Fruit fly (Drosophila melanogaster): ENCODE measurements around the gene GATAd.

The GATAd gene

dm6 chr2L:10303786-10304185, 29.7 kb upstream of the GATAd start, which contains the start of gene nmd (continued):
- TF ChIP-seq Sin3A (optimal IDR thresholded peaks at IDR 0.05) (peak; percentile 35), lilli (GFP tag; optimal IDR thresholded peaks at IDR 0.05) (peak; percentile 28), Hmr (GFP tag; optimal IDR thresholded peaks at IDR 0.05) (peak; percentile 32), CG4617 (GFP tag; optimal IDR thresholded peaks at IDR 0.05; ENCODE audit: borderline replicate concordance) (peak; percentile 70), CG10321 (GFP tag; IDR thresholded peaks at IDR 0.05) (0 out of 2 replicates have a peak, but pooled peaks have one; percentile 21), CG6791 (GFP tag; IDR thresholded peaks at IDR 0.05; ENCODE audit: partially characterized antibody) (0 out of 3 replicates have a peak, but pooled peaks have one; percentile 22), C15 (GFP tag; IDR thresholded peaks at IDR 0.05) (no peak), CG1603 (tag; optimal IDR thresholded peaks at IDR 0.05) (peak; percentile 63), CG2202 (tag; optimal IDR thresholded peaks at IDR 0.05) (no peak), Oli (tag; optimal IDR thresholded peaks at IDR 0.05) (no peak), grn (GFP tag; optimal IDR thresholded peaks at IDR 0.05) (no peak), ttk (GFP tag; IDR thresholded peaks at IDR 0.05) (no peak), pita (GFP tag; optimal IDR thresholded peaks at IDR 0.05) (no peak), Dref (GFP tag; IDR thresholded peaks at IDR 0.05) (peak; percentile 59), knrl (GFP tag; IDR thresholded peaks at IDR 0.05; ENCODE audit: partially characterized antibody) (no peak; the same call in 2 of the 3 replicates), Abd-B (GFP tag; optimal IDR thresholded peaks at IDR 0.05) (no peak), Lim3 (GFP tag; IDR thresholded peaks at IDR 0.05) (no peak), Nf-YC (tag; optimal IDR thresholded peaks at IDR 0.05) (peak; percentile 31), CG11560 (tag; IDR thresholded peaks at IDR 0.05) (no peak), CG15514 (GFP tag; optimal IDR thresholded peaks at IDR 0.05) (peak; percentile 82), nerfin-1 (tag; optimal IDR thresholded peaks at IDR 0.05) (no peak), Adf1 (GFP tag; IDR thresholded peaks at IDR 0.05) (no peak), wdn (GFP tag; IDR thresholded peaks at IDR 0.05) (no peak), Awh (GFP tag; IDR thresholded peaks at IDR 0.05) (0 out of 2 replicates have a peak, but pooled peaks have one; percentile 28), CG14050 (GFP tag; IDR thresholded peaks at IDR 0.05) (no peak), Dll (GFP tag; IDR thresholded peaks at IDR 0.05; ENCODE audit: partially characterized antibody) (no peak), tll (GFP tag; optimal IDR thresholded peaks at IDR 0.05) (no peak), bbx (GFP tag; IDR thresholded peaks at IDR 0.05; ENCODE audit: partially characterized antibody) (peak; percentile 38; the same call in 1 of the 2 replicates), NfI (GFP tag; optimal IDR thresholded peaks at IDR 0.05) (peak; percentile 20), sima (GFP tag; optimal IDR thresholded peaks at IDR 0.05) (no peak), br (optimal IDR thresholded peaks at IDR 0.05) (no peak), CG13123 (GFP tag; optimal IDR thresholded peaks at IDR 0.05) (no peak), Hey (tag; optimal IDR thresholded peaks at IDR 0.05) (no peak), tna (GFP tag; IDR thresholded peaks at IDR 0.05; ENCODE audit: partially characterized antibody) (peak; percentile 12; the same call in 1 of the 2 replicates), gem (tag; optimal IDR thresholded peaks at IDR 0.05) (peak; percentile 16), Chrac-16 (GFP tag; optimal IDR thresholded peaks at IDR 0.05) (peak; percentile 12), Bgb (GFP tag; IDR thresholded peaks at IDR 0.05; ENCODE audit: partially characterized antibody) (peak; percentile 53; the same call in 1 of the 2 replicates), CG9797 (GFP tag; optimal IDR thresholded peaks at IDR 0.05) (peak; percentile 71), btn (GFP tag; optimal IDR thresholded peaks at IDR 0.05) (no peak), eve (GFP tag; optimal IDR thresholded peaks at IDR 0.05) (no peak), CG33213 (GFP tag; optimal IDR thresholded peaks at IDR 0.05) (peak; percentile 49), CG17186 (GFP tag; optimal IDR thresholded peaks at IDR 0.05) (peak; percentile 7), CG2199 (GFP tag; IDR thresholded peaks at IDR 0.05) (no peak), stwl (tag; optimal IDR thresholded peaks at IDR 0.05) (peak; percentile 90), CG1602 (GFP tag; optimal IDR thresholded peaks at IDR 0.05) (no peak), Lhr (GFP tag; optimal IDR thresholded peaks at IDR 0.05) (peak; percentile 62), emc (GFP tag; optimal IDR thresholded peaks at IDR 0.05) (no peak), gt (GFP tag; IDR thresholded peaks at IDR 0.05) (no peak), CG2129 (GFP tag; IDR thresholded peaks at IDR 0.05; ENCODE audit: partially characterized antibody) (no peak), CG11456 (GFP tag; IDR thresholded peaks at IDR 0.05) (no peak), H15 (GFP tag; IDR thresholded peaks at IDR 0.05) (no peak)

Data from whole organism, embryonic.